Fruit fly (Drosophila melanogaster) whole organism, prepupa: ENCODE measurements around the gene CG32486.

ENCODE experiments used
- Blimp-1 ChIP-seq: fragments of 200-800 bp; sonication (Bioruptor generic); optimal IDR thresholded peaks from 3 replicates; lab custom pipeline; 2017; ENCODE audit warnings: missing biosample characterization, missing genetic modification characterization, mild to moderate bottlenecking, moderate library complexity, missing genetic modification reagents
- CG10669 ChIP-seq: fragments of 200-800 bp; sonication (Bioruptor generic); optimal IDR thresholded peaks from 3 replicates; lab custom pipeline; 2018; ENCODE audit warnings: missing biosample characterization, mild to moderate bottlenecking, missing genetic modification characterization, moderate library complexity
- CG15336 ChIP-seq: fragments of 200-800 bp; sonication (Bioruptor generic); IDR thresholded peaks from 2 replicates; pipeline ENCODE4 v1.3.6; 2022; ENCODE audit warnings: missing biosample characterization, missing genetic modification characterization
- CG16779 ChIP-seq: fragments of 200-800 bp; sonication (Bioruptor generic); optimal IDR thresholded peaks from 3 replicates; lab custom pipeline; 2017; ENCODE audit warnings: missing biosample characterization, mild to moderate bottlenecking, missing genetic modification characterization
- CG31627 ChIP-seq: fragments of 200-800 bp; sonication (Bioruptor generic); optimal IDR thresholded peaks from 3 replicates; lab custom pipeline; 2016; ENCODE audit warnings: missing biosample characterization, missing genetic modification characterization
- CG4318 ChIP-seq: fragments of 200-800 bp; sonication (Bioruptor generic); optimal IDR thresholded peaks from 3 replicates; lab custom pipeline; 2017; ENCODE audit warnings: missing biosample characterization, mild to moderate bottlenecking, missing genetic modification characterization
- CG6163 ChIP-seq: fragments of 200-800 bp; sonication (Bioruptor generic); IDR thresholded peaks from 3 replicates; pipeline ENCODE4 v1.3.6; 2022; ENCODE audit warnings: missing biosample characterization, missing genetic modification characterization
- CG6276 ChIP-seq: fragments of 200-800 bp; sonication (Bioruptor generic); optimal IDR thresholded peaks from 2 replicates; lab custom pipeline; 2017; ENCODE audit warnings: missing biosample characterization, mild to moderate bottlenecking, missing genetic modification characterization
- CG6792 ChIP-seq: fragments of 200-800 bp; sonication (Bioruptor generic); optimal IDR thresholded peaks from 3 replicates; lab custom pipeline; 2016; ENCODE audit warnings: missing biosample characterization, missing genetic modification characterization
- CG8319 ChIP-seq: fragments of 200-800 bp; sonication (Bioruptor generic); optimal IDR thresholded peaks from 3 replicates; lab custom pipeline; 2016; ENCODE audit warnings: missing biosample characterization, missing genetic modification characterization
- CG9139 ChIP-seq: fragments of 200-800 bp; sonication (Bioruptor generic); optimal IDR thresholded peaks from 3 replicates; lab custom pipeline; 2017; ENCODE audit warnings: missing biosample characterization, mild to moderate bottlenecking, missing genetic modification characterization
- Gug ChIP-seq: fragments of 200-800 bp; sonication (Bioruptor generic); IDR thresholded peaks from 2 replicates; pipeline ENCODE4 v1.3.6; 2022; ENCODE audit warnings: missing biosample characterization, missing genetic modification characterization
- Hr38 ChIP-seq: sonication (Bioruptor generic); optimal IDR thresholded peaks from 2 replicates; lab custom pipeline; 2016; ENCODE audit warnings: missing biosample characterization, missing genetic modification characterization
- Hr4 ChIP-seq: fragments of 200-800 bp; sonication (Bioruptor generic); optimal IDR thresholded peaks from 3 replicates; lab custom pipeline; 2016; ENCODE audit warnings: missing biosample characterization, missing genetic modification characterization
- Smox ChIP-seq: fragments of 200-800 bp; sonication (Bioruptor generic); optimal IDR thresholded peaks from 3 replicates; lab custom pipeline; 2016; ENCODE audit warnings: missing biosample characterization, missing genetic modification characterization
- Sox102F ChIP-seq: fragments of 200-800 bp; sonication (Bioruptor generic); optimal IDR thresholded peaks from 2 replicates; lab custom pipeline; 2016; ENCODE audit warnings: missing biosample characterization, mild to moderate bottlenecking, missing genetic modification characterization
- Sox15 ChIP-seq: fragments of 200-800 bp; sonication (Bioruptor generic); optimal IDR thresholded peaks from 3 replicates; lab custom pipeline; 2016; ENCODE audit warnings: missing biosample characterization, missing genetic modification characterization
- achi ChIP-seq: fragments of 200-800 bp; sonication (Bioruptor generic); optimal IDR thresholded peaks from 3 replicates; lab custom pipeline; 2016; ENCODE audit warnings: missing biosample characterization, missing genetic modification characterization
- cyc ChIP-seq: fragments of 200-800 bp; sonication (Bioruptor generic); optimal IDR thresholded peaks from 3 replicates; lab custom pipeline; 2016; ENCODE audit warnings: missing biosample characterization, missing genetic modification characterization
- dac ChIP-seq: fragments of 200-800 bp; sonication (Bioruptor generic); optimal IDR thresholded peaks from 2 replicates; lab custom pipeline; 2017; ENCODE audit warnings: missing biosample characterization, mild to moderate bottlenecking, missing genetic modification characterization
- dsx ChIP-seq: fragments of 200-800 bp; optimal IDR thresholded peaks from 3 replicates; lab custom pipeline; 2019; ENCODE audit warnings: missing biosample characterization, mild to moderate bottlenecking, missing genetic modification characterization, moderate library complexity; ENCODE audit not compliant: poor library complexity, severe bottlenecking
- fd59A ChIP-seq: fragments of 200-800 bp; sonication (Bioruptor generic); optimal IDR thresholded peaks from 2 replicates; lab custom pipeline; 2017; ENCODE audit warnings: missing biosample characterization, mild to moderate bottlenecking, missing genetic modification characterization, missing genetic modification reagents
- pdm3 ChIP-seq: fragments of 200-800 bp; sonication (Bioruptor generic); optimal IDR thresholded peaks from 3 replicates; lab custom pipeline; 2016; ENCODE audit warnings: missing biosample characterization, missing genetic modification characterization
- topi ChIP-seq: fragments of 200-800 bp; sonication (Bioruptor generic); optimal IDR thresholded peaks from 3 replicates; lab custom pipeline; 2016; ENCODE audit warnings: missing biosample characterization, missing genetic modification characterization

CG32486 gene

DNA sequence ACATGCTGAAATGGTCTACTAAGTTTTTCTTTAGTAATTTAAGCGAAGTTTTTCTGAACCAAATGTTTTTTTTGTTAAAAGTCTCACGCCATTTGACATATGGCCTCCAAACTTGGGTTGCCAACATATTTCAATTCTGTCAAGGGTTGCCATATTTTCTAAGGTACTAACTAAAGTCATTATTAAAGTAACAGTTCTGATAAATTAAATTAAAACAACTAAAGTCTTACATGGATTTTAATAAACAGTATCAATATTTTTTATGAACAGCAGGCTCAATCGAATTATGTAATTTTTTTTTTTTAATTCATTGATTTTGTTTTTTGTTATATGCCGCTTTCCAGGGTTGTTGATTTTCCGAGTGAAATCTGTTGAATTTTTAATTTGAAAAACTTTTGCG is 44.2 kb downstream of the CG32486 start, which contains the start of gene aly:
Gene aly, minus strand, starts transcription at position 101 of the 400 bp plus-strand sequence.
- TF ChIP-seq Hr4, result no peak
- TF ChIP-seq Sox15, result no peak
- TF ChIP-seq CG6276, result no peak
- TF ChIP-seq Blimp-1 (GFP tag; lab: Kevin White, UChicago), result no peak
- TF ChIP-seq CG31627 (GFP tag; lab: Kevin White, UChicago), result no peak
- no peak for TF ChIP-seq CG15336 (GFP tag; lab: Robert Waterston, UW)
- TF ChIP-seq fd59A (GFP tag; lab: Kevin White, UChicago), result no peak

DNA sequence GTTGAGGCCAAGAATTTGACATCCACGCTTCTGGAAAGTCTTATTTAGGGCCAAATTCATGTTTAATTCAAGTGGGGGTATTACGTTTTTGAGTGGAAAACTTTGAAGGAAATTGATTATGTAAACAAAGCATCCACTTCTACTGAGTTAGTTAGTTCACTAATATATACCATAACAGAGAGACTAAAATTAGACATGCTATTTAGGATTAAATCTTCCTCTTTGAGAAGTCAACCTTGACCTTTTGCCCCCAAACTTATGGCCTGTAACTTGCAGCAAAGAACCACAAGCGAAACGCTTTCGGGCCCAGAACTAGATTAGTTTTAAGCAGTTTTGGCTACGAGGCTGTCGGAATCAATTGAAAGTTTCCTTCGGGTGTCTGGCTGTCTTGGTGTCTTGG is 53.5 kb downstream of the CG32486 start, which contains the start of gene CG32487:
Gene CG32487, minus strand, starts transcription at position 101 of the 400 bp plus-strand sequence.
- TF ChIP-seq CG16779 (tag; lab: Kevin White, UChicago), result no peak
- no peak for TF ChIP-seq CG8319

DNA sequence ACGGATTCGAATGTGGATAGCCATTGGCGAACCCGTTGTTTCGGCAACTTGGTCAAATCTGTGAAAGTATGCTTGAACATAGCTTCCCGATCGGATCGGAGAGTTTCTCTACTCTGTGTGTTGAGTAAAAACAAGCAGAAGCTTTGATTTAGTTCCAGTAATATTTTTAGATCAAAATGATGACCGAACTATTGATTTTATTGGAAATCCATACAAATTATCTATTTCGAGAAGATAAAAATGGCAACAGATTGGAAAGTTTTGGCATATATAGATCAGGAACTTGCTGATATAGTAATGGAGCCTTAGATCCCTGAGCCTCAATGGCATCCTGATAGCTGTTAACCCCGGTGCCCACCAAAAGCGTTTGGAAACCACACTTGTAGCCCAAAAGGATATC is 54.7 kb downstream of the CG32486 start, which contains the start of gene CG32488:
Gene CG32488, minus strand, starts transcription at position 101 of the 400 bp plus-strand sequence.
- TF ChIP-seq dac (no peak), pdm3 (GFP tag; lab: Kevin White, UChicago) (no peak), CG9139 (GFP tag; lab: Kevin White, UChicago) (no peak), Gug (GFP tag; lab: Robert Waterston, UW) (no peak), fd59A (GFP tag; lab: Kevin White, UChicago) (no peak)

DNA sequence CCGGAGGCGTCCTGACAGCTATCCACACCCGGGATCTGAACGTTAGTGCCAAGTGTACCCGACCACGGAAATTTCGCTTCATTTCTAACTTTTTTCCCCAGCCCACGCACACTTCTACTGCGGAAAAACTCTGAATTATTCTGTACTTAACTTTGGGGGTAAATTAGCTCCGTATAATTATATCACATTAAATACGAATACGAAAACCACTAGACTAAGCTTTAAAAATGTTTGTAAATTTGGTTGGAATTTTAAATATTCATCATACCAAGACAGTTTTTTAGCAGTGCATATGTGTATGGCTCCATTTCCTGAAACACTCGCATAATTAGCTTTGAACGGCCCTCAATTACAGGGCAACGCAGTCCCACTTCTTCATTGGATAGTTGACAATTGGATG is 57.1 kb downstream of the CG32486 start:
- no peak for TF ChIP-seq cyc (GFP tag; lab: Kevin White, UChicago)
- no peak for TF ChIP-seq dsx (GFP tag; lab: Kevin White, UChicago)
- TF ChIP-seq CG10669, result no peak
- no peak for TF ChIP-seq Sox102F (GFP tag; lab: Kevin White, UChicago)
- TF ChIP-seq CG6792 (GFP tag; lab: Kevin White, UChicago), result no peak
- no peak for TF ChIP-seq achi
- no peak for TF ChIP-seq CG4318 (GFP tag; lab: Kevin White, UChicago)
- no peak for TF ChIP-seq topi (GFP tag; lab: Kevin White, UChicago)
- no peak for TF ChIP-seq CG6163 (GFP tag; lab: Robert Waterston, UW)
- TF ChIP-seq Hr38 (GFP tag; lab: Kevin White, UChicago), result no peak
- TF ChIP-seq CG9139 (GFP tag; lab: Kevin White, UChicago), result no peak
- no peak for TF ChIP-seq pdm3 (GFP tag; lab: Kevin White, UChicago)
- TF ChIP-seq Smox (GFP tag; lab: Kevin White, UChicago), result no peak
